Worm (Caenorhabditis elegans) whole organism, young adult: Measurements from ENCODE around the gene F21C10.1.

Experiments used
- B0019.2 ChIP-seq: fragments of 200-800 bp; sonication (Bioruptor generic); conservative IDR thresholded peaks from 2 replicates; pipeline ENCODE4 v1.3.6; 2022; ENCODE audit warnings: missing genetic modification reagents, missing genetic modification characterization, missing compliant biosample characterization
- B0261.1 ChIP-seq: sonication (generic microtip); optimal IDR thresholded peaks from 2 replicates; lab custom pipeline; 2016; ENCODE audit warnings: mild to moderate bottlenecking, missing genetic modification characterization, moderate library complexity, missing compliant biosample characterization
- C06A6.2 ChIP-seq: fragments of 200-800 bp; sonication (Bioruptor generic); conservative IDR thresholded peaks from 2 replicates; pipeline ENCODE4 v1.3.6; 2022; ENCODE audit warnings: missing genetic modification characterization, missing compliant biosample characterization
- F39B2.1 ChIP-seq: fragments of 200-800 bp; sonication (Bioruptor generic); IDR thresholded peaks from 2 replicates; pipeline ENCODE4 v1.3.6; 2022; ENCODE audit warnings: missing genetic modification reagents, missing genetic modification characterization, missing compliant biosample characterization
- F52B5.7 ChIP-seq: sonication (generic microtip); optimal IDR thresholded peaks from 2 replicates; lab custom pipeline; 2016; ENCODE audit warnings: mild to moderate bottlenecking, missing genetic modification characterization, missing compliant biosample characterization
- K12H6.12 ChIP-seq: fragments of 200-800 bp; sonication (Bioruptor generic); optimal IDR thresholded peaks from 2 replicates; lab custom pipeline; 2018; ENCODE audit warnings: mild to moderate bottlenecking, missing genetic modification characterization, missing compliant biosample characterization
- Y56A3A.18 ChIP-seq: fragments of 200-800 bp; sonication (Bioruptor generic); IDR thresholded peaks from 2 replicates; pipeline ENCODE4 v1.3.6; 2022; ENCODE audit warnings: missing genetic modification reagents, missing genetic modification characterization, missing compliant biosample characterization
- Y79H2A.3 ChIP-seq: fragments of 200-800 bp; sonication (Bioruptor generic); conservative IDR thresholded peaks from 2 replicates; pipeline ENCODE4 v1.3.6; 2022; ENCODE audit warnings: missing genetic modification reagents, missing genetic modification characterization, missing compliant biosample characterization
- ZK185.1 ChIP-seq: sonication (generic microtip); optimal IDR thresholded peaks from 2 replicates; lab custom pipeline; 2016; ENCODE audit warnings: mild to moderate bottlenecking, missing genetic modification characterization, missing compliant biosample characterization; ENCODE audit not compliant: poor library complexity, severe bottlenecking
- aptf-3 ChIP-seq: fragments of 200-800 bp; sonication (Bioruptor generic); IDR thresholded peaks from 2 replicates; pipeline ENCODE4 v1.3.6; 2022; ENCODE audit warnings: missing genetic modification characterization, missing compliant biosample characterization
- atf-7 ChIP-seq: sonication (generic microtip); optimal IDR thresholded peaks from 2 replicates; lab custom pipeline; 2017; ENCODE audit warnings: mild to moderate bottlenecking, missing genetic modification characterization, missing compliant biosample characterization
- attf-6 ChIP-seq: fragments of 200-800 bp; sonication (Bioruptor generic); IDR thresholded peaks from 2 replicates; pipeline ENCODE4 v1.3.6; 2022; ENCODE audit warnings: missing genetic modification reagents, missing genetic modification characterization, missing compliant biosample characterization
- bed-1 ChIP-seq: fragments of 200-800 bp; sonication (Bioruptor generic); IDR thresholded peaks from 2 replicates; pipeline ENCODE4 v1.3.6; 2022; ENCODE audit warnings: missing genetic modification reagents, missing genetic modification characterization, missing compliant biosample characterization
- bed-2 ChIP-seq: fragments of 200-800 bp; sonication (Bioruptor generic); IDR thresholded peaks from 2 replicates; pipeline ENCODE4 v1.3.6; 2022; ENCODE audit warnings: missing genetic modification reagents, missing genetic modification characterization, missing compliant biosample characterization
- cebp-2 ChIP-seq: fragments of 200-800 bp; sonication (Bioruptor generic); IDR thresholded peaks from 2 replicates; pipeline ENCODE4 v1.3.6; 2022; ENCODE audit warnings: missing genetic modification characterization, missing compliant biosample characterization
- ceh-100 ChIP-seq: fragments of 200-800 bp; sonication (Bioruptor generic); IDR thresholded peaks from 2 replicates; pipeline ENCODE4 v1.3.6; 2022; ENCODE audit warnings: missing genetic modification reagents, missing genetic modification characterization, missing compliant biosample characterization
- ceh-79 ChIP-seq: sonication (generic microtip); optimal IDR thresholded peaks from 2 replicates; lab custom pipeline; 2017; ENCODE audit warnings: mild to moderate bottlenecking, missing genetic modification characterization, missing compliant biosample characterization
- die-1 ChIP-seq: sonication (generic microtip); optimal IDR thresholded peaks from 2 replicates; lab custom pipeline; 2016; ENCODE audit warnings: missing genotype, mild to moderate bottlenecking, missing genetic modification characterization, missing compliant biosample characterization
- efl-1 ChIP-seq: fragments of 150-350 bp; optimal IDR thresholded peaks from 2 replicates; lab custom pipeline; 2014; ENCODE audit warnings: missing biosample characterization, missing genetic modification reagents, missing genetic modification characterization
- egrh-3 ChIP-seq: fragments of 200-800 bp; sonication (Bioruptor generic); IDR thresholded peaks from 2 replicates; pipeline ENCODE4 v1.3.6; 2022; ENCODE audit warnings: missing genetic modification reagents, missing genetic modification characterization, missing compliant biosample characterization
- him-1 ChIP-seq: sonication (generic microtip); optimal IDR thresholded peaks from 2 replicates; lab custom pipeline; 2016; ENCODE audit warnings: missing genotype, missing genetic modification reagents, missing genetic modification characterization, missing compliant biosample characterization
- hmg-1.2 ChIP-seq: fragments of 200-800 bp; sonication (Bioruptor generic); IDR thresholded peaks from 2 replicates; pipeline ENCODE4 v1.3.6; 2022; ENCODE audit warnings: missing genetic modification reagents, missing genetic modification characterization, missing compliant biosample characterization
- madf-6 ChIP-seq: fragments of 200-800 bp; sonication (Bioruptor generic); IDR thresholded peaks from 2 replicates; pipeline ENCODE4 v1.3.6; 2022; ENCODE audit warnings: missing genetic modification reagents, missing genetic modification characterization, missing compliant biosample characterization
- madf-8 ChIP-seq: fragments of 200-800 bp; sonication (Bioruptor generic); conservative IDR thresholded peaks from 2 replicates; pipeline ENCODE4 v1.3.6; 2022; ENCODE audit warnings: missing genetic modification reagents, missing genetic modification characterization, missing compliant biosample characterization
- nhr-179 ChIP-seq: sonication (generic microtip); optimal IDR thresholded peaks from 2 replicates; lab custom pipeline; 2016; ENCODE audit warnings: mild to moderate bottlenecking, missing genetic modification characterization, missing compliant biosample characterization
- nhr-27 ChIP-seq: fragments of 200-800 bp; sonication (Bioruptor generic); optimal IDR thresholded peaks from 2 replicates; lab custom pipeline; 2018; ENCODE audit warnings: mild to moderate bottlenecking, missing genetic modification characterization, moderate library complexity, missing compliant biosample characterization
- nhr-90 ChIP-seq: sonication (generic microtip); optimal IDR thresholded peaks from 2 replicates; lab custom pipeline; 2016; ENCODE audit warnings: missing genotype, mild to moderate bottlenecking, missing genetic modification characterization, missing compliant biosample characterization
- pbrm-1 ChIP-seq: fragments of 200-800 bp; sonication (Bioruptor generic); IDR thresholded peaks from 2 replicates; pipeline ENCODE4 v1.3.6; 2022; ENCODE audit warnings: missing genetic modification reagents, missing genetic modification characterization, missing compliant biosample characterization
- pha-4 ChIP-seq: fragments of 150-350 bp; sonication (generic microtip); optimal IDR thresholded peaks from 2 replicates; lab custom pipeline; 2014; ENCODE audit warnings: missing biosample characterization, missing genetic modification reagents, missing genetic modification characterization
- repo-1 ChIP-seq: sonication (generic microtip); optimal IDR thresholded peaks from 2 replicates; lab custom pipeline; 2017; ENCODE audit warnings: mild to moderate bottlenecking, missing genetic modification characterization, missing compliant biosample characterization
- sea-2 ChIP-seq: fragments of 200-800 bp; sonication (Bioruptor generic); IDR thresholded peaks from 2 replicates; pipeline ENCODE4 v1.3.6; 2022; ENCODE audit warnings: missing genetic modification characterization, missing compliant biosample characterization
- snpc-4 ChIP-seq, 5 experiments: fragments of 150-350 bp in 1 of 5; sonication (generic microtip) in 4 of 5; optimal IDR thresholded peaks; 2 replicates each; lab custom pipeline; 2014 to 2018; ENCODE audit warnings: missing genetic modification characterization in 5 of 5, missing biosample characterization in 3 of 5, antibody characterized with exemption in 2 of 5, mild to moderate bottlenecking in 2 of 5, missing compliant biosample characterization in 2 of 5, missing genotype in 2 of 5, moderate library complexity in 2 of 5, missing genetic modification reagents in 1 of 5
- somi-1 ChIP-seq: fragments of 200-800 bp; sonication (Bioruptor generic); optimal IDR thresholded peaks from 2 replicates; lab custom pipeline; 2018; ENCODE audit warnings: mild to moderate bottlenecking, missing genetic modification characterization, missing compliant biosample characterization
- ztf-18 ChIP-seq: sonication (generic microtip); optimal IDR thresholded peaks from 2 replicates; lab custom pipeline; 2016; ENCODE audit warnings: missing genotype, mild to moderate bottlenecking, missing genetic modification characterization, missing compliant biosample characterization
- ztf-25 ChIP-seq: fragments of 200-800 bp; sonication (Bioruptor generic); IDR thresholded peaks from 2 replicates; pipeline ENCODE4 v1.3.6; 2022; ENCODE audit warnings: missing genetic modification reagents, missing genetic modification characterization, missing compliant biosample characterization
- ztf-26 ChIP-seq: sonication (generic microtip); optimal IDR thresholded peaks from 2 replicates; lab custom pipeline; 2017; ENCODE audit warnings: missing genetic modification characterization, missing compliant biosample characterization
- ztf-3 ChIP-seq: fragments of 200-800 bp; sonication (Bioruptor generic); optimal IDR thresholded peaks from 2 replicates; lab custom pipeline; 2018; ENCODE audit warnings: mild to moderate bottlenecking, missing genetic modification characterization, missing compliant biosample characterization

Gene F21C10.1

ce11 chrV:9132043-9132442 lies at the start of gene F21C10.1:
F21C10.1 (plus strand) TSS chrV:9132343.
- TF ChIP-seq snpc-4 (GFP tag; optimal IDR thresholded peaks at IDR 0.05; lab: Kevin White, UChicago) (no peak), snpc-4 (tag; optimal IDR thresholded peaks at IDR 0.05; lab: Kevin White, UChicago) (no peak), sea-2 (no peak), madf-6 (GFP tag; lab: Robert Waterston, UW) (no peak), B0261.1 (tag; lab: Kevin White, UChicago) (no peak), nhr-179 (tag; lab: Kevin White, UChicago) (no peak), bed-1 (GFP tag; lab: Robert Waterston, UW) (no peak), nhr-27 (tag; lab: Kevin White, UChicago) (no peak), ceh-100 (no peak), somi-1 (no peak), Y56A3A.18 (GFP tag; lab: Robert Waterston, UW) (no peak), attf-6 (GFP tag; lab: Robert Waterston, UW) (no peak), B0019.2 (no peak), ceh-79 (tag; lab: Kevin White, UChicago) (no peak), C06A6.2 (GFP tag; lab: Robert Waterston, UW) (no peak), F52B5.7 (tag; lab: Kevin White, UChicago) (no peak), F39B2.1 (GFP tag; lab: Robert Waterston, UW) (no peak), cebp-2 (GFP tag; lab: Robert Waterston, UW) (no peak)

- TF ChIP-seq egrh-3 (GFP tag; lab: Robert Waterston, UW) = no peak
- TF ChIP-seq aptf-3 (GFP tag; lab: Robert Waterston, UW) = no peak
- no peak for TF ChIP-seq nhr-90 (tag; lab: Kevin White, UChicago)
- no peak for TF ChIP-seq ztf-25 (GFP tag; lab: Robert Waterston, UW)
- TF ChIP-seq ztf-18 (tag; lab: Kevin White, UChicago) = no peak
- TF ChIP-seq C06A6.2 (GFP tag; lab: Robert Waterston, UW) = no peak
- TF ChIP-seq B0261.1 (tag; lab: Kevin White, UChicago) = no peak
- no peak for TF ChIP-seq ZK185.1
- TF ChIP-seq hmg-1.2 (GFP tag; lab: Robert Waterston, UW) = no peak
- no peak for TF ChIP-seq ztf-3 (GFP tag; lab: Kevin White, UChicago)
- TF ChIP-seq efl-1 (GFP tag; lab: Kevin White, UChicago) = no peak
Observed at ce11 chrV:9082350-9082749, 49.8 kb upstream of the F21C10.1 start.

DNA sequence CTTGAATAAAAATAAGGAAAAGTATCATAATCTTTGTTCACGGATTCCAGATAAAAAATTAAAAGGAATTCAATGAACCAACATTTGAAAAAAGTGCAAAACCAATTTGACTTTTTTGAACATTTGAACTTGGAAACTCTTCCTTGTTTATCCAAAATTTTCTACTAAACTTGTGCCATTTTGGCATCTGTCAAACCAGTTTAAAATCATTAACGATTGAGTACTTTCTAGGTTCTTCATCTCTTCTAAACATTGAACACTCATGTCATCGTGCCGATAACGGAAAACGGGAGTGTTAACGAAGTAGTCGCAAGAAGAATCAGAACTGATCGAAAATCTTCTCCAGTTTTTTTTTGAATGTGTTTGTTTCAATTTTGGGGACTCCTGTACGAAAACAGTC lies 47.9 kb upstream of the F21C10.1 start:
- TF ChIP-seq B0261.1 (tag; lab: Kevin White, UChicago) (no peak), bed-2 (GFP tag; lab: Robert Waterston, UW) (no peak), repo-1 (tag; lab: Kevin White, UChicago) (no peak), K12H6.12 (tag; lab: Kevin White, UChicago) (no peak), ztf-26 (no peak), him-1 (tag; lab: Kevin White, UChicago) (no peak)

- TF ChIP-seq nhr-27 (tag; lab: Kevin White, UChicago) (no peak), die-1 (tag; lab: Kevin White, UChicago) (no peak), atf-7 (tag; lab: Kevin White, UChicago) (no peak), ceh-79 (tag; lab: Kevin White, UChicago) (no peak), pbrm-1 (no peak), madf-8 (GFP tag; lab: Robert Waterston, UW) (no peak), pha-4 (tag; lab: Kevin White, UChicago) (no peak), Y79H2A.3 (GFP tag; lab: Robert Waterston, UW) (no peak)
Observed at ce11 chrV:9085845-9086244, 46.3 kb upstream of the F21C10.1 start.
